Worm (Caenorhabditis elegans): ENCODE measurements around the gene lsm-7.

DNA sequence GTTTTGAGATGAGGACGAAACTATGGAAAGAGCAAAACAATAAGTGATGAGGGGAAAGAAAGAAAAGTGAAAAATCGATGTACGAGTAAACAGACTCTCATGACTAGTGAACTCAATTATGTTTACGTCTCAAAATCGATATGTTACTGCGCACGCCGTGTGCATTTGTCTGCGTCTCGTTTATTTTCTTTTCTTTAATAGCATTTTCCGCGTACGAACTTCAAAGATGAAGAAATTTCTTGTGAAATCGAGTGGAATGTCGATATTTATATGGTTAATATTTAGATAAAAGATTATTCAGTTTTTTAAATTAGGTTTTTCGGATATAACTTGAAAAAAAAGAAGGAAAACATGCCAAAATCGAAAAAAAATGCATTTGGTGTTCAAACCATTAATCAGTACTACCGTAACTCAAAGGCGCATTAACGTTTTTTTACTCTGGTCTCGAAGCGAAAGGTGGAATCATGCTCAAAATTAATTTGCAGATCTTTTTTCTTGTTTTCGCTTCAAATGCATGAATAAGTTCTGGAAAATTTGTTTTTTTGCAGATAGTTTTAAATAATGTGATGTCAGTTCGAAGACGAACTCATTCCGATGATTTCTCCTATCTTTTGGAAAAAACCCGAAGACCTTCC is 3.7 kb downstream of the lsm-7 start, which contains the start of gene fic-1:
- no peak for TF ChIP-seq ztf-11 (tag; optimal IDR thresholded peaks at IDR 0.05)
- TF ChIP-seq unc-62 (GFP tag; optimal IDR thresholded peaks at IDR 0.05) = no peak
- TF ChIP-seq nhr-77 (tag; optimal IDR thresholded peaks at IDR 0.05) = no peak
- TF ChIP-seq unc-55 (GFP tag; optimal IDR thresholded peaks at IDR 0.05) = peak; percentile 94
- peak; percentile 74 for TF ChIP-seq lin-13 (GFP tag; optimal IDR thresholded peaks at IDR 0.05)
- TF ChIP-seq unc-39 (tag; optimal IDR thresholded peaks at IDR 0.05) = no peak

All from whole organism, L2 larva.